Worm (Caenorhabditis elegans): ENCODE measurements around the gene T22D1.5.

ce11 chrIV:6954682-6955081 is 50.9 kb downstream of the T22D1.5 start:
- TF ChIP-seq flt-1 (GFP tag; IDR thresholded peaks at IDR 0.05) (no peak), pes-1 (GFP tag; IDR thresholded peaks at IDR 0.05) (no peak), B0310.2 (tag; optimal IDR thresholded peaks at IDR 0.05) (no peak), ama-1 (optimal IDR thresholded peaks at IDR 0.05) (no peak), hnd-1 (tag; optimal IDR thresholded peaks at IDR 0.05) (no peak), F13C5.2 (tag; optimal IDR thresholded peaks at IDR 0.05) (no peak), hmg-4 (GFP tag; optimal IDR thresholded peaks at IDR 0.05) (no peak)

All from whole organism, early embryonic.